Worm (Caenorhabditis elegans): ENCODE data around the gene idpp-4.

The idpp-4 gene

DNA sequence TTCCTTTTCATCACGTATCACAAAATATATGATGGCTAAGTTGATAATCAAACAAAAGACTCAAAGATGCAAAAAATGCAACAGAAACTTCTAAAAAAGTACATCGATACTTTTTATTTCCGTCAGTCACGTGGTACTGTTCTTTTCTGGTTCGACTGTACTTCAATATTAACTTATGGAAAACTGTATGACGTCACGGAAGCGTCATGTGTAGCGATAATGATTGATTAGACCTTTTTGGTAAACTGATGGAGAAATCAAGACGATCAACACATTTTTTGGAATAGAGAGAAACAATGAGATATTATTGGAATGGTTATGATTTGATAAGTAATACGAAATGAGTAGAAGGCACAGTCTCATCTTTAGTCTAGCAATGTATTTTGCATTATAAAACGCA, 27.0 kb upstream of the idpp-4 start (continued):
- no peak for TF ChIP-seq alr-1 (tag; optimal IDR thresholded peaks at IDR 0.05; ENCODE audit: borderline replicate concordance)
- TF ChIP-seq F16B12.6 (tag; optimal IDR thresholded peaks at IDR 0.05): no peak
- no peak for TF ChIP-seq nhr-11 (tag; optimal IDR thresholded peaks at IDR 0.05)
- TF ChIP-seq lin-14 (GFP tag; optimal IDR thresholded peaks at IDR 0.05): peak; percentile 50
- peak in 2 of 6 experiments; percentile 59 to 92 for TF ChIP-seq elt-3 (tag; optimal IDR thresholded peaks at IDR 0.05)
- TF ChIP-seq tlp-1 (tag; optimal IDR thresholded peaks at IDR 0.05): no peak
- no peak for TF ChIP-seq lin-13 (GFP tag; optimal IDR thresholded peaks at IDR 0.05)
- peak; percentile 58 for TF ChIP-seq nhr-90 (tag; optimal IDR thresholded peaks at IDR 0.05; ENCODE audit: poor library complexity)
- no peak for TF ChIP-seq ets-5 (GFP tag; IDR thresholded peaks at IDR 0.05)
- no peak for TF ChIP-seq ceh-90 (tag; optimal IDR thresholded peaks at IDR 0.05)
- peak; percentile 96 for TF ChIP-seq nhr-85 (tag)

DNA sequence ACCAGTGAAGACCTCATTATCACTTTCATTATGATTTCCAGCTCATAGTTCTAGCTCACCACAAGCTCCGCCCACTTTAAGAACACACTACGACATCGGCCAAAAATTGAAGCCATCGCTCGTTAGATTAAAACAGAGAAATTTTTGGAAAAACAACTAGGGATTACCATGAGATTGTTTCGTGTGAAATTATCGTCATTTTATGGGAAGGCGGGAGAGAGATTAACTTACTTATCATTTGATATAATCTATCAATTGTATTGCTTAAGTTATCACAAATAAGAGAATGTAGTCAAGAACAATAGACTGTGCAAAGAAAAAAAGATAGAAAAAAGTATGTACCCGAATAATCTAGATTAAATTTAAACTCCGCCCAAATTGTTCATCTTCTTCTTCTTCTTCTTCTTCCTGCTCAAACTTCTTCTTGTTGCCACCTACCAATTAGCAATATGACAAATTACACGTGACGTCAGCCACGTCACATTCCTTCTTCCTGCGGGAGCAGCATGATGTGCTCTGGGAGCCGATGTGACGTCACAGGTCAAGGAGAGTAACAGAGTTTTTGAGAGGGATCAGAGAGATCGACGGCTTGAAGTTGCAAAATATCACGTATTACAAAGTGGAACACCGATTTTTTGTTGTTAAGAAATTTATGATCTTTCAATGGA, 21.0 kb upstream of the idpp-4 start, which contains the start of gene nep-26:
Gene nep-26 (minus strand): TSS at position 51 of the 668 bp plus-strand sequence.
- TF ChIP-seq nhr-47 (tag; optimal IDR thresholded peaks at IDR 0.05) (peak; percentile 30), Y116A8C.19 (tag; optimal IDR thresholded peaks at IDR 0.05; ENCODE audit: borderline replicate concordance) (no peak), mef-2 (tag; optimal IDR thresholded peaks at IDR 0.05) (no peak), hpl-2 (GFP tag; optimal IDR thresholded peaks at IDR 0.05) (no peak), mab-9 (GFP tag; IDR thresholded peaks at IDR 0.05) (no peak), nhr-28 (tag; optimal IDR thresholded peaks at IDR 0.05) (no peak), sptf-1 (tag; optimal IDR thresholded peaks at IDR 0.05) (no peak), swsn-7 (tag; optimal IDR thresholded peaks at IDR 0.05) (peak; percentile 37), lin-14 (GFP tag; optimal IDR thresholded peaks at IDR 0.05) (peak; percentile 81), lin-35 (GFP tag; optimal IDR thresholded peaks at IDR 0.05) (peak in 1 of 2 experiments; percentile 9), dsc-1 (tag; optimal IDR thresholded peaks at IDR 0.05) (peak; percentile 71), ets-5 (GFP tag; IDR thresholded peaks at IDR 0.05) (no peak), pax-3 (tag; optimal IDR thresholded peaks at IDR 0.05) (no peak), nhr-90 (tag; optimal IDR thresholded peaks at IDR 0.05; ENCODE audit: poor library complexity) (no peak), snu-23 (GFP tag; optimal IDR thresholded peaks at IDR 0.05) (peak; percentile 51), efl-1 (optimal IDR thresholded peaks at IDR 0.05) (peak in 1 of 2 experiments; percentile 39), efl-1 (GFP tag; optimal IDR thresholded peaks at IDR 0.05 in 1 of 2) (no peak), mep-1 (tag; optimal IDR thresholded peaks at IDR 0.05) (no peak), mdl-1 (tag; optimal IDR thresholded peaks at IDR 0.05) (peak in 1 of 2 experiments; percentile 63), aly-2 (tag; optimal IDR thresholded peaks at IDR 0.05) (no peak), tbx-2 (tag; optimal IDR thresholded peaks at IDR 0.05) (peak; percentile 41), ama-1 (optimal IDR thresholded peaks at IDR 0.05) (no peak), rnt-1 (tag; optimal IDR thresholded peaks at IDR 0.05) (peak; percentile 85), xbp-1 (tag; optimal IDR thresholded peaks at IDR 0.05) (peak; percentile 52), isw-1 (GFP tag; IDR thresholded peaks at IDR 0.05) (no peak), nhr-12 (tag; optimal IDR thresholded peaks at IDR 0.05) (no peak), C16A3.4 (tag; optimal IDR thresholded peaks at IDR 0.05) (no peak), C34B4.2 (tag; optimal IDR thresholded peaks at IDR 0.05) (no peak), lin-13 (GFP tag; optimal IDR thresholded peaks at IDR 0.05) (peak; percentile 24), lin-39 (tag; optimal IDR thresholded peaks at IDR 0.05) (peak; percentile 80), F16B12.6 (tag; optimal IDR thresholded peaks at IDR 0.05) (no peak), nhr-20 (tag; optimal IDR thresholded peaks at IDR 0.05) (peak; percentile 66), nhr-71 (tag; optimal IDR thresholded peaks at IDR 0.05) (peak; percentile 90), ztf-11 (tag; optimal IDR thresholded peaks at IDR 0.05) (no peak), ceh-8 (GFP tag; optimal IDR thresholded peaks at IDR 0.05) (no peak), nhr-84 (tag; optimal IDR thresholded peaks at IDR 0.05) (no peak), fkh-8 (tag; optimal IDR thresholded peaks at IDR 0.05) (no peak), tlp-1 (tag; optimal IDR thresholded peaks at IDR 0.05) (no peak), nhr-19 (GFP tag; conservative IDR thresholded peaks at IDR 0.05) (peak; percentile 78), lsy-2 (tag; optimal IDR thresholded peaks at IDR 0.05) (peak; percentile 21 to 40), zip-4 (GFP tag; optimal IDR thresholded peaks at IDR 0.05) (no peak), unc-130 (tag; optimal IDR thresholded peaks at IDR 0.05) (peak; percentile 64), alr-1 (tag; optimal IDR thresholded peaks at IDR 0.05; ENCODE audit: borderline replicate concordance) (no peak), C04F5.9 (tag; optimal IDR thresholded peaks at IDR 0.05) (no peak), sup-37 (GFP tag; optimal IDR thresholded peaks at IDR 0.05) (no peak), efl-3 (GFP tag; optimal IDR thresholded peaks at IDR 0.05) (no peak)

All from whole organism, L1 larva.